Fruit fly (Drosophila melanogaster) whole organism, embryonic: Measurements from ENCODE around the gene Plzf.

Source experiments
- Atf6 ChIP-seq: fragments of 200-800 bp; sonication (Bioruptor generic); IDR thresholded peaks from 2 replicates; pipeline ENCODE4 v1.3.6; 2022; ENCODE audit warnings: missing biosample characterization, missing genetic modification characterization
- CG10147 ChIP-seq: fragments of 200-800 bp; sonication (Bioruptor generic); optimal IDR thresholded peaks from 2 replicates; lab custom pipeline; 2019; ENCODE audit warnings: missing biosample characterization, mild to moderate bottlenecking, missing genetic modification characterization, moderate library complexity
- CG10209 ChIP-seq: fragments of 200-800 bp; sonication (Bioruptor generic); optimal IDR thresholded peaks from 3 replicates; lab custom pipeline; 2017; ENCODE audit warnings: missing biosample characterization, mild to moderate bottlenecking, missing genetic modification characterization, missing genetic modification reagents
- CG10267 ChIP-seq: fragments of 200-800 bp; sonication (Bioruptor generic); optimal IDR thresholded peaks from 2 replicates; lab custom pipeline; 2018; ENCODE audit warnings: missing biosample characterization, mild to moderate bottlenecking, missing genetic modification characterization, moderate library complexity
- CG10366 ChIP-seq: fragments of 200-800 bp; sonication (Bioruptor generic); IDR thresholded peaks from 2 replicates; pipeline ENCODE4 v1.3.6; 2022; ENCODE audit warnings: missing biosample characterization, missing genetic modification characterization
- CG13624 ChIP-seq: fragments of 200-800 bp; sonication (Bioruptor generic); optimal IDR thresholded peaks from 2 replicates; lab custom pipeline; 2016; ENCODE audit warnings: missing biosample characterization, missing genetic modification characterization
- CG14965 ChIP-seq: fragments of 200-800 bp; sonication (Bioruptor generic); optimal IDR thresholded peaks from 2 replicates; lab custom pipeline; 2016; ENCODE audit warnings: missing biosample characterization, missing genetic modification characterization, borderline replicate concordance
- CG1647 ChIP-seq: fragments of 200-800 bp; sonication (Bioruptor generic); optimal IDR thresholded peaks from 3 replicates; lab custom pipeline; 2016; ENCODE audit warnings: missing biosample characterization, missing genetic modification characterization
- CG17328 ChIP-seq: fragments of 200-800 bp; sonication (Bioruptor generic); IDR thresholded peaks from 2 replicates; pipeline ENCODE4 v1.3.6; 2022; ENCODE audit warnings: missing biosample characterization, missing genetic modification characterization
- CG17359 ChIP-seq: fragments of 200-800 bp; sonication (Bioruptor generic); optimal IDR thresholded peaks from 3 replicates; lab custom pipeline; 2018; ENCODE audit warnings: missing biosample characterization, mild to moderate bottlenecking, missing genetic modification characterization, moderate library complexity
- CG17802 ChIP-seq: fragments of 200-800 bp; sonication (Bioruptor generic); optimal IDR thresholded peaks from 2 replicates; lab custom pipeline; 2018; ENCODE audit warnings: missing biosample characterization, mild to moderate bottlenecking, missing genetic modification characterization, moderate library complexity
- CG17829 ChIP-seq: fragments of 200-800 bp; optimal IDR thresholded peaks from 2 replicates; lab custom pipeline; 2019; ENCODE audit warnings: missing biosample characterization, mild to moderate bottlenecking, missing genetic modification characterization, moderate library complexity
- CG2199 ChIP-seq: fragments of 200-800 bp; sonication (Bioruptor generic); IDR thresholded peaks from 3 replicates; pipeline ENCODE4 v1.3.6; 2022; ENCODE audit warnings: missing biosample characterization, missing genetic modification characterization
- CG34376 ChIP-seq: fragments of 200-800 bp; sonication (Bioruptor generic); optimal IDR thresholded peaks from 2 replicates; lab custom pipeline; 2018; ENCODE audit warnings: missing biosample characterization, mild to moderate bottlenecking, missing genetic modification characterization
- CG3847 ChIP-seq: fragments of 200-800 bp; sonication (Bioruptor generic); IDR thresholded peaks from 2 replicates; pipeline ENCODE4 v1.3.6; 2022; ENCODE audit warnings: missing biosample characterization, missing genetic modification characterization
- CG8290 ChIP-seq, 3 experiments: fragments of 200-800 bp; sonication (Bioruptor generic); optimal IDR thresholded peaks; 2 replicates each; lab custom pipeline; 2016 to 2019; ENCODE audit warnings: missing biosample characterization in 3 of 3, missing genetic modification characterization in 3 of 3, mild to moderate bottlenecking in 2 of 3, moderate library complexity in 1 of 3
- CG8388 ChIP-seq: fragments of 200-800 bp; sonication (Bioruptor generic); optimal IDR thresholded peaks from 2 replicates; lab custom pipeline; 2019; ENCODE audit warnings: missing biosample characterization, mild to moderate bottlenecking, missing genetic modification characterization, moderate library complexity
- CG9817 ChIP-seq: fragments of 200-800 bp; sonication (Bioruptor generic); optimal IDR thresholded peaks from 2 replicates; lab custom pipeline; 2018; ENCODE audit warnings: missing biosample characterization, mild to moderate bottlenecking, missing genetic modification characterization, moderate library complexity
- D ChIP-seq, 2 experiments: fragments of 200-800 bp in 1 of 2; fragments of >200 bp in 1 of 2; sonication (Bioruptor generic) in 1 of 2; optimal IDR thresholded peaks; 2 replicates in 1 of 2; 3 replicates in 1 of 2; lab custom pipeline; 2017; ENCODE audit warnings: mild to moderate bottlenecking in 1 of 2, missing biosample characterization in 1 of 2, missing genetic modification characterization in 1 of 2, missing genetic modification reagents in 1 of 2
- Ets97D ChIP-seq: fragments of 200-800 bp; sonication (Bioruptor generic); optimal IDR thresholded peaks from 3 replicates; lab custom pipeline; 2016; ENCODE audit warnings: missing biosample characterization, missing genetic modification characterization
- GATAe ChIP-seq: fragments of 200-800 bp; sonication (Bioruptor generic); conservative IDR thresholded peaks from 2 replicates; pipeline ENCODE4 v1.3.6; 2022; ENCODE audit warnings: missing biosample characterization, missing genetic modification characterization
- Hey ChIP-seq: fragments of 200-800 bp; sonication (Bioruptor generic); optimal IDR thresholded peaks from 3 replicates; lab custom pipeline; 2018; ENCODE audit warnings: missing biosample characterization, mild to moderate bottlenecking, missing genetic modification characterization
- Hr3 ChIP-seq: fragments of 200-800 bp; sonication (Bioruptor generic); optimal IDR thresholded peaks from 3 replicates; lab custom pipeline; 2016; ENCODE audit warnings: missing biosample characterization, missing genetic modification characterization
- MBD-R2 ChIP-seq: fragments of 200-800 bp; sonication (Bioruptor generic); IDR thresholded peaks from 2 replicates; pipeline ENCODE4 v1.3.6; 2022; ENCODE audit warnings: missing biosample characterization, missing genetic modification characterization
- Mad ChIP-seq: fragments of 200-800 bp; sonication (Bioruptor generic); optimal IDR thresholded peaks from 2 replicates; lab custom pipeline; 2016; ENCODE audit warnings: missing biosample characterization, missing genetic modification characterization
- Med ChIP-seq: fragments of 200-800 bp; sonication (Bioruptor generic); peaks from one replicate; lab custom pipeline; 2016; ENCODE audit warnings: missing biosample characterization, missing genetic modification characterization, mild to moderate bottlenecking, inconsistent platforms, moderate library complexity
- Nf-YB ChIP-seq: fragments of 200-800 bp; sonication (Bioruptor generic); optimal IDR thresholded peaks from 3 replicates; lab custom pipeline; 2019; ENCODE audit warnings: missing biosample characterization, mild to moderate bottlenecking, missing genetic modification characterization, moderate library complexity
- Nf-YC ChIP-seq: fragments of 200-800 bp; optimal IDR thresholded peaks from 3 replicates; lab custom pipeline; 2019; ENCODE audit warnings: missing biosample characterization, mild to moderate bottlenecking, missing genetic modification characterization, moderate library complexity
- Opbp ChIP-seq: fragments of 200-800 bp; sonication (Bioruptor generic); IDR thresholded peaks from 3 replicates; pipeline ENCODE4 v1.3.6; 2022; ENCODE audit warnings: missing biosample characterization, missing genetic modification characterization; ENCODE audit not compliant: partially characterized antibody
- Scr ChIP-seq: fragments of 200-800 bp; sonication (Bioruptor generic); IDR thresholded peaks from 2 replicates; pipeline ENCODE4 v1.3.6; 2022; ENCODE audit warnings: missing biosample characterization, missing genetic modification characterization; ENCODE audit not compliant: partially characterized antibody
- Ssrp ChIP-seq: fragments of 200-800 bp; sonication (Bioruptor generic); optimal IDR thresholded peaks from 2 replicates; lab custom pipeline; 2018; ENCODE audit warnings: missing biosample characterization, mild to moderate bottlenecking, missing genetic modification characterization, moderate library complexity
- Xbp1 ChIP-seq: fragments of 200-800 bp; sonication (Bioruptor generic); optimal IDR thresholded peaks from 3 replicates; lab custom pipeline; 2016; ENCODE audit warnings: missing biosample characterization, mild to moderate bottlenecking, missing genetic modification characterization
- ac ChIP-seq: fragments of 200-800 bp; sonication (Bioruptor generic); optimal IDR thresholded peaks from 3 replicates; lab custom pipeline; 2017; ENCODE audit warnings: missing biosample characterization, mild to moderate bottlenecking, missing genetic modification characterization
- aop ChIP-seq: fragments of 200-800 bp; sonication (Bioruptor generic); IDR thresholded peaks from 2 replicates; pipeline ENCODE4 v1.3.6; 2022; ENCODE audit warnings: missing biosample characterization, missing genetic modification characterization
- crc ChIP-seq: fragments of 200-800 bp; sonication (Bioruptor generic); optimal IDR thresholded peaks from 2 replicates; lab custom pipeline; 2016; ENCODE audit warnings: missing biosample characterization, missing genetic modification characterization
- danr ChIP-seq: fragments of 200-800 bp; sonication (Bioruptor generic); IDR thresholded peaks from 2 replicates; pipeline ENCODE4 v1.3.6; 2022; ENCODE audit warnings: missing biosample characterization, missing genetic modification characterization
- ems ChIP-seq: fragments of 200-800 bp; sonication (Bioruptor generic); optimal IDR thresholded peaks from 3 replicates; lab custom pipeline; 2016; ENCODE audit warnings: missing biosample characterization, missing genetic modification characterization
- gfzf ChIP-seq: fragments of 200-800 bp; sonication (Bioruptor generic); optimal IDR thresholded peaks from 2 replicates; lab custom pipeline; 2016; ENCODE audit warnings: missing biosample characterization, mild to moderate bottlenecking, missing genetic modification characterization, moderate library complexity
- grn ChIP-seq: fragments of 200-800 bp; sonication (Bioruptor generic); optimal IDR thresholded peaks from 3 replicates; lab custom pipeline; 2017; ENCODE audit warnings: missing biosample characterization, missing genetic modification characterization
- h ChIP-seq: fragments of >200 bp; optimal IDR thresholded peaks from 2 replicates; lab custom pipeline; 2017
- mirr ChIP-seq: fragments of 200-800 bp; sonication (Bioruptor generic); optimal IDR thresholded peaks from 3 replicates; lab custom pipeline; 2018; ENCODE audit warnings: missing biosample characterization, mild to moderate bottlenecking, missing genetic modification characterization
- nerfin-2 ChIP-seq: fragments of 200-800 bp; sonication (Bioruptor generic); IDR thresholded peaks from 2 replicates; pipeline ENCODE4 v1.3.6; 2022; ENCODE audit warnings: missing biosample characterization, missing genetic modification characterization; ENCODE audit not compliant: partially characterized antibody
- p53 ChIP-seq: fragments of 200-800 bp; sonication (Bioruptor generic); optimal IDR thresholded peaks from 2 replicates; lab custom pipeline; 2016; ENCODE audit warnings: missing biosample characterization, missing genetic modification characterization
- ranshi ChIP-seq: fragments of 200-800 bp; sonication (Bioruptor generic); IDR thresholded peaks from 2 replicates; pipeline ENCODE4 v1.3.6; 2022; ENCODE audit warnings: missing biosample characterization, missing genetic modification characterization
- salm ChIP-seq: fragments of 200-800 bp; sonication (Bioruptor generic); optimal IDR thresholded peaks from 2 replicates; lab custom pipeline; 2018; ENCODE audit warnings: missing biosample characterization, mild to moderate bottlenecking, missing genetic modification characterization
- stwl ChIP-seq: fragments of 200-800 bp; sonication (Bioruptor generic); optimal IDR thresholded peaks from 3 replicates; lab custom pipeline; 2018; ENCODE audit warnings: missing biosample characterization, mild to moderate bottlenecking, missing genetic modification characterization, moderate library complexity
- trh ChIP-seq: fragments of 200-800 bp; sonication (Bioruptor generic); optimal IDR thresholded peaks from 2 replicates; lab custom pipeline; 2016; ENCODE audit warnings: missing biosample characterization, missing genetic modification characterization
- yki ChIP-seq: fragments of >200 bp; optimal IDR thresholded peaks from 3 replicates; lab custom pipeline; 2018

The Plzf gene

dm6 chr2L:12002922-12003791 is 45.6 kb downstream of the Plzf start (continued):
- TF ChIP-seq D (optimal IDR thresholded peaks at IDR 0.05; lab: Kevin White, UChicago) = no peak
- no peak for TF ChIP-seq D (GFP tag; optimal IDR thresholded peaks at IDR 0.05; lab: Kevin White, UChicago)
- TF ChIP-seq CG17359 (tag; lab: Kevin White, UChicago) = peak; percentile 19
- TF ChIP-seq CG3847 (GFP tag; lab: Robert Waterston, UW) = no peak
- peak; percentile 63 for TF ChIP-seq Xbp1
- no peak for TF ChIP-seq CG17328
- peak; percentile 28 for TF ChIP-seq h (lab: Kevin White, UChicago)
- TF ChIP-seq GATAe = no peak
- peak; percentile 99 for TF ChIP-seq Hey (tag; lab: Kevin White, UChicago)
- no peak for TF ChIP-seq Scr (GFP tag; lab: Robert Waterston, UW)
- TF ChIP-seq CG9817 (tag; lab: Kevin White, UChicago) = peak; percentile 11
- TF ChIP-seq danr (GFP tag; lab: Robert Waterston, UW) = no peak
- no peak for TF ChIP-seq CG10147
- no peak for TF ChIP-seq nerfin-2 (GFP tag; lab: Robert Waterston, UW)
- TF ChIP-seq Mad (GFP tag; lab: Kevin White, UChicago) = peak; percentile 17
- no peak for TF ChIP-seq crc (GFP tag; lab: Kevin White, UChicago)
- TF ChIP-seq CG1647 (GFP tag; lab: Kevin White, UChicago) = peak; percentile 21
- peak; percentile 17 for TF ChIP-seq CG10267 (tag; lab: Kevin White, UChicago)

- TF ChIP-seq grn (GFP tag; lab: Kevin White, UChicago) = no peak
- TF ChIP-seq aop (GFP tag; lab: Robert Waterston, UW) = no peak
- no peak for TF ChIP-seq CG8290 (GFP tag; optimal IDR thresholded peaks at IDR 0.05; lab: Kevin White, UChicago)
- peak in 1 of 2 experiments; percentile 14 for TF ChIP-seq CG8290 (tag; optimal IDR thresholded peaks at IDR 0.05; lab: Kevin White, UChicago)
- peak; percentile 51 for TF ChIP-seq gfzf
- TF ChIP-seq mirr (GFP tag; lab: Kevin White, UChicago) = peak; percentile 7
- peak; percentile 19 for TF ChIP-seq stwl (tag; lab: Kevin White, UChicago)
- no peak for TF ChIP-seq ems (GFP tag; lab: Kevin White, UChicago)
- TF ChIP-seq Nf-YB = peak; percentile 68
- TF ChIP-seq CG17802 (tag; lab: Kevin White, UChicago) = no peak
- no peak for TF ChIP-seq MBD-R2 (GFP tag; lab: Robert Waterston, UW)
- TF ChIP-seq Ssrp (tag; lab: Kevin White, UChicago) = no peak
- no peak for TF ChIP-seq yki (lab: Kevin White, UChicago)
- TF ChIP-seq ac (GFP tag; lab: Kevin White, UChicago) = no peak
- TF ChIP-seq Opbp (GFP tag; lab: Robert Waterston, UW) = no peak
- TF ChIP-seq CG10366 (GFP tag; lab: Robert Waterston, UW) = no peak
- TF ChIP-seq CG8388 = no peak
- TF ChIP-seq salm = no peak
- no peak for TF ChIP-seq p53 (GFP tag; lab: Kevin White, UChicago)
- TF ChIP-seq Atf6 (GFP tag; lab: Robert Waterston, UW) = no peak
- TF ChIP-seq CG17829 = peak; percentile 1
- no peak for TF ChIP-seq CG13624 (GFP tag; lab: Kevin White, UChicago)
- TF ChIP-seq CG2199 (GFP tag; lab: Robert Waterston, UW) = no peak
- no peak for TF ChIP-seq trh
- TF ChIP-seq CG34376 (GFP tag; lab: Kevin White, UChicago) = peak; percentile 27
- peak; percentile 64 for TF ChIP-seq Med (GFP tag; lab: Kevin White, UChicago)
- TF ChIP-seq Ets97D (GFP tag; lab: Kevin White, UChicago) = no peak
- no peak for TF ChIP-seq ranshi (GFP tag; lab: Robert Waterston, UW)
- TF ChIP-seq CG14965 (GFP tag; lab: Kevin White, UChicago) = no peak
- TF ChIP-seq Nf-YC (tag; lab: Kevin White, UChicago) = peak; percentile 76
- TF ChIP-seq CG10209 (GFP tag; lab: Kevin White, UChicago) = no peak
- no peak for TF ChIP-seq Hr3
Measured at dm6 chr2L:12002051-12002450, 46.7 kb downstream of the Plzf start, which contains the start of gene Hacd1. Gene Hacd1, minus strand, starts transcription at chr2L:12002266.
